Fruit fly (Drosophila melanogaster) whole organism, pupa: ENCODE results near the gene Ir68b.

ENCODE experiments used
- CG10348 ChIP-seq: fragments of 200-800 bp; sonication (Bioruptor generic); IDR thresholded peaks from 2 replicates; pipeline ENCODE4 v1.3.6; 2022; ENCODE audit warnings: missing biosample characterization, missing genetic modification characterization
- CG12605 ChIP-seq: fragments of 200-800 bp; sonication (Bioruptor generic); IDR thresholded peaks from 2 replicates; pipeline ENCODE4 v1.3.6; 2022; ENCODE audit warnings: missing biosample characterization, missing genetic modification characterization
- CG13204 ChIP-seq: fragments of 200-800 bp; sonication (Bioruptor generic); optimal IDR thresholded peaks from 2 replicates; lab custom pipeline; 2018; ENCODE audit warnings: missing biosample characterization, mild to moderate bottlenecking, missing genetic modification characterization, moderate library complexity
- CG14655 ChIP-seq: fragments of 200-800 bp; sonication (Bioruptor generic); optimal IDR thresholded peaks from 3 replicates; lab custom pipeline; 2017; ENCODE audit warnings: mild to moderate bottlenecking, missing biosample characterization, missing genetic modification reagents, missing genetic modification characterization
- CG15710 ChIP-seq: fragments of 200-800 bp; sonication (Bioruptor generic); optimal IDR thresholded peaks from 2 replicates; lab custom pipeline; 2018; ENCODE audit warnings: missing biosample characterization, mild to moderate bottlenecking, missing genetic modification characterization, moderate library complexity
- CG17806 ChIP-seq: fragments of 200-800 bp; sonication (Bioruptor generic); optimal IDR thresholded peaks from 2 replicates; lab custom pipeline; 2018; ENCODE audit warnings: missing biosample characterization, mild to moderate bottlenecking, missing genetic modification characterization, moderate library complexity
- CG32121 ChIP-seq: fragments of 200-800 bp; sonication (Bioruptor generic); IDR thresholded peaks from 2 replicates; pipeline ENCODE4 v1.3.6; 2022; ENCODE audit warnings: missing biosample characterization, missing genetic modification characterization
- CG34367 ChIP-seq: fragments of 200-800 bp; sonication (Bioruptor generic); optimal IDR thresholded peaks from 2 replicates; lab custom pipeline; 2018; ENCODE audit warnings: missing biosample characterization, mild to moderate bottlenecking, missing genetic modification characterization
- CG4496 ChIP-seq: fragments of 200-800 bp; sonication (Bioruptor generic); IDR thresholded peaks from 3 replicates; pipeline ENCODE4 v1.3.6; 2022; ENCODE audit warnings: missing biosample characterization, missing genetic modification characterization
- CG8159 ChIP-seq: fragments of 200-800 bp; sonication (Bioruptor generic); optimal IDR thresholded peaks from 3 replicates; lab custom pipeline; 2018; ENCODE audit warnings: missing biosample characterization, mild to moderate bottlenecking, missing genetic modification characterization, moderate library complexity
- CG8301 ChIP-seq: fragments of 200-800 bp; sonication (Bioruptor generic); optimal IDR thresholded peaks from 2 replicates; lab custom pipeline; 2018; ENCODE audit warnings: missing biosample characterization, mild to moderate bottlenecking, missing genetic modification characterization
- CG9948 ChIP-seq: fragments of 200-800 bp; sonication (Bioruptor generic); optimal IDR thresholded peaks from 2 replicates; lab custom pipeline; 2018; ENCODE audit warnings: missing biosample characterization, mild to moderate bottlenecking, missing genetic modification characterization, moderate library complexity
- D1 ChIP-seq: fragments of 200-800 bp; sonication (Bioruptor generic); optimal IDR thresholded peaks from 2 replicates; lab custom pipeline; 2018; ENCODE audit warnings: missing biosample characterization, mild to moderate bottlenecking, missing genetic modification characterization, moderate library complexity
- EcR ChIP-seq: fragments of 200-800 bp; sonication (Bioruptor generic); optimal IDR thresholded peaks from 3 replicates; lab custom pipeline; 2019; ENCODE audit warnings: missing biosample characterization, missing genetic modification characterization, mild to moderate bottlenecking, moderate library complexity, missing genetic modification reagents
- Ets98B ChIP-seq: fragments of 200-800 bp; sonication (Bioruptor generic); IDR thresholded peaks from 2 replicates; pipeline ENCODE4 v1.3.6; 2022; ENCODE audit warnings: missing biosample characterization, missing genetic modification characterization
- Pif1A ChIP-seq: fragments of 200-800 bp; sonication (Bioruptor generic); optimal IDR thresholded peaks from 3 replicates; lab custom pipeline; 2016; ENCODE audit warnings: missing biosample characterization, missing genetic modification characterization
- Pif1B ChIP-seq: fragments of 200-800 bp; sonication (Bioruptor generic); optimal IDR thresholded peaks from 3 replicates; lab custom pipeline; 2016; ENCODE audit warnings: missing biosample characterization, missing genetic modification characterization
- Snoo ChIP-seq: fragments of 200-800 bp; sonication (Bioruptor generic); optimal IDR thresholded peaks from 3 replicates; lab custom pipeline; 2017; ENCODE audit warnings: missing biosample characterization, mild to moderate bottlenecking, missing genetic modification characterization, inconsistent platforms
- fd96Ca ChIP-seq: fragments of 200-800 bp; sonication (Bioruptor generic); IDR thresholded peaks from 3 replicates; pipeline ENCODE4 v1.3.6; 2022; ENCODE audit warnings: missing biosample characterization, missing genetic modification characterization
- gl ChIP-seq: fragments of 200-800 bp; sonication (Bioruptor generic); optimal IDR thresholded peaks from 2 replicates; lab custom pipeline; 2018; ENCODE audit warnings: missing biosample characterization, mild to moderate bottlenecking, missing genetic modification characterization
- rn ChIP-seq: fragments of 200-800 bp; sonication (Bioruptor generic); IDR thresholded peaks from 2 replicates; pipeline ENCODE4 v1.3.6; 2022; ENCODE audit warnings: missing biosample characterization, missing genetic modification characterization

Gene Ir68b

dm6 chr3L:12078551-12079318, 48.5 kb downstream of the Ir68b start:
- TF ChIP-seq CG8159 (tag; lab: Kevin White, UChicago) = peak; percentile 14
- peak; percentile 26 for TF ChIP-seq EcR
- TF ChIP-seq D1 (tag; lab: Kevin White, UChicago) = no peak

DNA sequence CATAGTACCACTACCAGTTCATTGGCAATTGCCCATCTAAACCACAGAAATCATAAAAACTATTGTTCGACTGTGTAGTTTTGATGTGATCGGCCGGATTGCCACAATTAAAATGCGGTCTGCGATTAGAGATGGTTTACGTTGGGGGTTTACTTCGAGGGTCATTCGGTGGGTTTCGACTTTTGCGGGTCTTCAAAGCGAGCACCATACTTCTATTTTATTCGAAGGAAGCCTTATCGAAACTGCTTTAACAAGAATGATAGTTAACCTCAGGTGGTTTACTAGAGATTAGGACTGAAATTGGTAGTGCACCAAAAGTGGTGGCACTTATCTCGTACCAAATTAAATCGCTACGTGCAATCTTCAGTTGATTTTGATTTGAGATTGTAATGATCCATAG, 49.2 kb downstream of the Ir68b start:
- TF ChIP-seq CG15710 (tag; lab: Kevin White, UChicago) = no peak
- no peak for TF ChIP-seq CG13204
- no peak for TF ChIP-seq CG4496 (GFP tag; lab: Robert Waterston, UW)
- no peak for TF ChIP-seq CG17806 (tag; lab: Kevin White, UChicago)
- TF ChIP-seq rn (GFP tag; lab: Robert Waterston, UW) = no peak
- TF ChIP-seq Ets98B = no peak
- no peak for TF ChIP-seq D1 (tag; lab: Kevin White, UChicago)
- TF ChIP-seq CG12605 = no peak
- no peak for TF ChIP-seq EcR
- TF ChIP-seq CG34367 = no peak
- TF ChIP-seq CG14655 (GFP tag; lab: Kevin White, UChicago) = no peak
- no peak for TF ChIP-seq fd96Ca (GFP tag; lab: Robert Waterston, UW)
- no peak for TF ChIP-seq CG9948 (tag; lab: Kevin White, UChicago)
- TF ChIP-seq Pif1A (GFP tag; lab: Kevin White, UChicago) = no peak

dm6 chr3L:12077348-12077747, 49.8 kb downstream of the Ir68b start:
- peak; percentile 78 for TF ChIP-seq CG4496 (GFP tag; lab: Robert Waterston, UW)
- TF ChIP-seq CG8159 (tag; lab: Kevin White, UChicago) = peak; percentile 83
- no peak for TF ChIP-seq EcR
- peak; percentile 86 for TF ChIP-seq CG14655 (GFP tag; lab: Kevin White, UChicago)
- 0 out of 2 replicates have a peak, but pooled peaks have one; percentile 29 for TF ChIP-seq CG10348 (GFP tag; lab: Robert Waterston, UW)
- TF ChIP-seq gl (tag; lab: Kevin White, UChicago) = peak; percentile 5
- peak; percentile 79 for TF ChIP-seq CG8301 (tag; lab: Kevin White, UChicago)
- peak; percentile 84 for TF ChIP-seq Ets98B
- TF ChIP-seq CG13204 = peak; percentile 46
- TF ChIP-seq Pif1B (GFP tag; lab: Kevin White, UChicago) = peak; percentile 71
- TF ChIP-seq fd96Ca (GFP tag; lab: Robert Waterston, UW) = peak; percentile 84
- peak; percentile 61 for TF ChIP-seq Pif1A (GFP tag; lab: Kevin White, UChicago)
- TF ChIP-seq CG12605 = peak; percentile 86
- peak; percentile 80 for TF ChIP-seq CG9948 (tag; lab: Kevin White, UChicago)
- peak; percentile 63 for TF ChIP-seq Snoo
- TF ChIP-seq CG34367 = peak; percentile 73
- TF ChIP-seq CG32121 (GFP tag; lab: Robert Waterston, UW) = peak; percentile 85
- TF ChIP-seq CG17806 (tag; lab: Kevin White, UChicago) = peak; percentile 85
- TF ChIP-seq rn (GFP tag; lab: Robert Waterston, UW) = peak; percentile 60; the same call in 1 of the 2 replicates
- peak; percentile 64 for TF ChIP-seq D1 (tag; lab: Kevin White, UChicago)
- peak; percentile 76 for TF ChIP-seq CG15710 (tag; lab: Kevin White, UChicago)

DNA sequence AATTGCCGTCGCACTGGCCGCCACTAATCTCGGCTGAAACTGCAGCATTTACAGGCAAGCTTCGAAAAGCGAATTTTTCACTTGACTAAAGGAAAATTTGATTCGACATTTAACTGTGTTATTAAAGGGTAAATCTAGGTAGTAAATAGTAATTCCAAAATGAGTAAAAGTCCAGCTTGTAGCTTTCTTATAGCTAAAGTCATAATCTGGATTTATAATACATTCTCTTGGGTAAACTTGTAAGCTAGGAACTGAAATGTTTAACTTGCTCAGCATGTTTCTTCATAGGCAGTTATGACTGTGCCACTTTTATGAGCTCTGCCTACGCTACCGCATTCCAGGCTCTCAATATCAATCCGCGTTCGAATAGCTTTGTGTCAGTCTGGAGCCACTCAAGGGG, 50.9 kb downstream of the Ir68b start:
- TF ChIP-seq CG34367 (no peak), CG12605 (no peak), Pif1A (GFP tag; lab: Kevin White, UChicago) (peak; percentile 11), Snoo (no peak), CG4496 (GFP tag; lab: Robert Waterston, UW) (no peak), Ets98B (peak; percentile 28), fd96Ca (GFP tag; lab: Robert Waterston, UW) (no peak), CG13204 (no peak), CG14655 (GFP tag; lab: Kevin White, UChicago) (peak; percentile 5), CG8301 (tag; lab: Kevin White, UChicago) (peak; percentile 37), EcR (no peak), D1 (tag; lab: Kevin White, UChicago) (no peak), CG32121 (GFP tag; lab: Robert Waterston, UW) (peak; percentile 33; the same call in 1 of the 2 replicates), Pif1B (GFP tag; lab: Kevin White, UChicago) (no peak)
